Worm (Caenorhabditis elegans) whole organism, early embryonic: ENCODE results near the gene srr-4.

Source experiments
- B0310.2 ChIP-seq: sonication (generic microtip); optimal IDR thresholded peaks from 2 replicates; lab custom pipeline; 2016; ENCODE audit warnings: mild to moderate bottlenecking, missing genetic modification characterization, missing compliant biosample characterization
- F13C5.2 ChIP-seq: sonication (generic microtip); optimal IDR thresholded peaks from 2 replicates; lab custom pipeline; 2017; ENCODE audit warnings: mild to moderate bottlenecking, missing genetic modification characterization, inconsistent platforms, missing compliant biosample characterization
- aly-1 ChIP-seq: sonication (generic microtip); optimal IDR thresholded peaks from 2 replicates; lab custom pipeline; 2016; ENCODE audit warnings: missing genetic modification characterization, missing compliant biosample characterization
- ama-1 ChIP-seq: fragments of 150-350 bp; optimal IDR thresholded peaks from 2 replicates; lab custom pipeline; 2014
- ceh-13 ChIP-seq: fragments of 200-800 bp; sonication (Bioruptor generic); optimal IDR thresholded peaks from 2 replicates; lab custom pipeline; 2018; ENCODE audit warnings: mild to moderate bottlenecking, missing genetic modification characterization, missing compliant biosample characterization
- ceh-36 ChIP-seq: sonication (generic microtip); optimal IDR thresholded peaks from 2 replicates; lab custom pipeline; 2016; ENCODE audit warnings: missing genetic modification characterization, inconsistent platforms, missing compliant biosample characterization
- ets-7 ChIP-seq: sonication (generic microtip); optimal IDR thresholded peaks from 2 replicates; lab custom pipeline; 2016; ENCODE audit warnings: missing genotype, missing genetic modification characterization, missing compliant biosample characterization
- flt-1 ChIP-seq: fragments of 200-800 bp; sonication (Bioruptor generic); IDR thresholded peaks from 2 replicates; pipeline ENCODE4 v1.3.6; 2022; ENCODE audit warnings: missing genetic modification characterization, missing compliant biosample characterization
- hmbx-1 ChIP-seq: sonication (generic microtip); optimal IDR thresholded peaks from 2 replicates; lab custom pipeline; 2016; ENCODE audit warnings: mild to moderate bottlenecking, missing genetic modification characterization, missing compliant biosample characterization
- hmg-4 ChIP-seq: fragments of 200-800 bp; sonication (Bioruptor generic); optimal IDR thresholded peaks from 2 replicates; lab custom pipeline; 2018; ENCODE audit warnings: mild to moderate bottlenecking, missing genetic modification characterization, missing compliant biosample characterization
- hnd-1 ChIP-seq: sonication (generic microtip); optimal IDR thresholded peaks from 2 replicates; lab custom pipeline; 2016; ENCODE audit warnings: missing genetic modification characterization, missing compliant biosample characterization
- pes-1 ChIP-seq: fragments of 200-800 bp; sonication (Bioruptor generic); IDR thresholded peaks from 2 replicates; pipeline ENCODE4 v1.3.6; 2022; ENCODE audit warnings: missing genetic modification reagents, missing genetic modification characterization, missing compliant biosample characterization
- scrt-1 ChIP-seq: fragments of 200-800 bp; sonication (Bioruptor generic); IDR thresholded peaks from 2 replicates; pipeline ENCODE4 v1.3.6; 2022; ENCODE audit warnings: missing genetic modification characterization, missing compliant biosample characterization
- sea-1 ChIP-seq: fragments of 200-800 bp; sonication (Bioruptor generic); conservative IDR thresholded peaks from 2 replicates; pipeline ENCODE4 v1.3.6; 2022; ENCODE audit warnings: missing genetic modification characterization, missing compliant biosample characterization
- tbx-11 ChIP-seq: fragments of 200-800 bp; sonication (Bioruptor generic); IDR thresholded peaks from 2 replicates; pipeline ENCODE4 v1.3.6; 2022; ENCODE audit warnings: missing genetic modification characterization, missing compliant biosample characterization
- tbx-37 ChIP-seq: fragments of 200-800 bp; sonication (Bioruptor generic); conservative IDR thresholded peaks from 2 replicates; pipeline ENCODE4 v1.3.6; 2022; ENCODE audit warnings: missing genetic modification reagents, missing genetic modification characterization, missing compliant biosample characterization
- tra-4 ChIP-seq: sonication (generic microtip); optimal IDR thresholded peaks from 2 replicates; lab custom pipeline; 2017; ENCODE audit warnings: missing genetic modification characterization, missing compliant biosample characterization

Gene srr-4

DNA sequence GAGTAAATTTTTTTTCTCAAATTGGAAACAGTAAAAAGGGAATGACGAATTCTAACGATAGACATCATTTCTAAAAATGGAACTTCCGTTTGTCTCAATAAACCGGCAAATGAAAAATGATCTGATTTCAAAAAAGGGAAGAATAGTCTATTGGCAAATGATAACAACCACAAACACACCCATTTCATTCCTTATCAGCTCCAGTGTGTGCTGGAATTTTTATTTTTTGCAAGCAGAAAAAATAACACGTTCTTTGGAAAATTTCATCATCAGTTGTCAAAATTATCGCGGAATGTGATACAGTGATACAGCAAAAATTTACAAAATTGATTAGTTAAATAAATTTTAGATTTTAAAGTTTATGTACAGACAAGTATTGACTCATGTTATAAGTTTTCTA is 48.4 kb downstream of the srr-4 start:
- no peak for TF ChIP-seq hmbx-1 (tag; lab: Kevin White, UChicago)
- no peak for TF ChIP-seq tbx-11

DNA sequence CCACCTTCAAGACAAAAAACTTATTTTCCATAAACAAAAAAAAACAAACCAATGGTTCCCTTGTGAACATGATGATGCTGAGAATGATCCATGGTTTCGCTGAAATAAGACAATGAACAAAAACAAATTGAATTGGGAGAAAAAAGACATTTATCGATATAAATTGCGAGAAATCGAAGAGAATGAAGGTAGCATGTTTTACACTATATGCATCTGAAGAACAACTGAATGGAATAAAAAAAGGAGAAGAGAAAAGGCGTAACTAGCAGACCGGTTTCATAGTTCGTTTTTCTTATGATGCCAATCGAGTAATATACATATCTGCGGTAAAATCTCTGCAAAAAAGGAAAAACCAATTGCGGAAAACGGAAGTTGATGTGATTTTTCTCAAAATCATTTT is 50.4 kb downstream of the srr-4 start, which contains the start of gene Y58A7A.1:
Gene Y58A7A.1, minus strand, starts transcription at position 101 of the 400 bp plus-strand sequence.
- TF ChIP-seq tbx-11 (no peak), hnd-1 (tag; lab: Kevin White, UChicago) (no peak), sea-1 (GFP tag; lab: Robert Waterston, UW) (no peak), aly-1 (no peak), tbx-37 (GFP tag; lab: Robert Waterston, UW) (no peak), ets-7 (tag; lab: Kevin White, UChicago) (no peak), ama-1 (lab: Kevin White, UChicago) (no peak), B0310.2 (tag; lab: Kevin White, UChicago) (no peak), ceh-13 (no peak), F13C5.2 (tag; lab: Kevin White, UChicago) (no peak), scrt-1 (GFP tag; lab: Robert Waterston, UW) (no peak), tra-4 (tag; lab: Kevin White, UChicago) (no peak), ceh-36 (tag; lab: Kevin White, UChicago) (no peak), pes-1 (GFP tag; lab: Robert Waterston, UW) (no peak), flt-1 (GFP tag; lab: Robert Waterston, UW) (no peak), hmg-4 (no peak)
